Worm (Caenorhabditis elegans) whole organism, young adult: ENCODE measurements around the gene K06H6.2.

Source experiments
- B0261.1 ChIP-seq: sonication (generic microtip); optimal IDR thresholded peaks from 2 replicates; lab custom pipeline; 2016; ENCODE audit warnings: mild to moderate bottlenecking, missing genetic modification characterization, moderate library complexity, missing compliant biosample characterization
- B0336.3 ChIP-seq: fragments of 200-800 bp; sonication (Bioruptor generic); IDR thresholded peaks from 2 replicates; pipeline ENCODE4 v1.3.6; 2022; ENCODE audit warnings: missing genetic modification characterization, missing compliant biosample characterization
- C17E4.6 ChIP-seq: fragments of 200-800 bp; sonication (Bioruptor generic); IDR thresholded peaks from 2 replicates; pipeline ENCODE4 v1.3.6; 2022; ENCODE audit warnings: missing genetic modification reagents, missing genetic modification characterization, missing compliant biosample characterization
- D2030.7 ChIP-seq: fragments of 200-800 bp; sonication (Bioruptor generic); IDR thresholded peaks from 2 replicates; pipeline ENCODE4 v1.3.6; 2022; ENCODE audit warnings: missing genetic modification reagents, missing genetic modification characterization, missing compliant biosample characterization
- F33H1.4 ChIP-seq: fragments of 200-800 bp; sonication (Bioruptor generic); IDR thresholded peaks from 2 replicates; pipeline ENCODE4 v1.3.6; 2022; ENCODE audit warnings: missing genetic modification reagents, missing genetic modification characterization, missing compliant biosample characterization
- F55B11.4 ChIP-seq: sonication (generic microtip); optimal IDR thresholded peaks from 2 replicates; lab custom pipeline; 2016; ENCODE audit warnings: missing compliant biosample characterization, missing genetic modification characterization, borderline replicate concordance; ENCODE audit not compliant: insufficient read depth
- F57A8.1 ChIP-seq: fragments of 200-800 bp; sonication (Bioruptor generic); optimal IDR thresholded peaks from 2 replicates; lab custom pipeline; 2018; ENCODE audit warnings: mild to moderate bottlenecking, missing genetic modification characterization, moderate library complexity, missing compliant biosample characterization
- Y56A3A.18 ChIP-seq: fragments of 200-800 bp; sonication (Bioruptor generic); IDR thresholded peaks from 2 replicates; pipeline ENCODE4 v1.3.6; 2022; ENCODE audit warnings: missing genetic modification reagents, missing genetic modification characterization, missing compliant biosample characterization
- Y79H2A.3 ChIP-seq: fragments of 200-800 bp; sonication (Bioruptor generic); conservative IDR thresholded peaks from 2 replicates; pipeline ENCODE4 v1.3.6; 2022; ENCODE audit warnings: missing genetic modification reagents, missing genetic modification characterization, missing compliant biosample characterization
- ZK185.1 ChIP-seq: sonication (generic microtip); optimal IDR thresholded peaks from 2 replicates; lab custom pipeline; 2016; ENCODE audit warnings: mild to moderate bottlenecking, missing genetic modification characterization, missing compliant biosample characterization; ENCODE audit not compliant: poor library complexity, severe bottlenecking
- akir-1 ChIP-seq: fragments of 200-800 bp; sonication (Bioruptor generic); optimal IDR thresholded peaks from 2 replicates; lab custom pipeline; 2018; ENCODE audit warnings: mild to moderate bottlenecking, missing genetic modification characterization, moderate library complexity, missing compliant biosample characterization
- aptf-3 ChIP-seq: fragments of 200-800 bp; sonication (Bioruptor generic); IDR thresholded peaks from 2 replicates; pipeline ENCODE4 v1.3.6; 2022; ENCODE audit warnings: missing genetic modification characterization, missing compliant biosample characterization
- atf-7 ChIP-seq: sonication (generic microtip); optimal IDR thresholded peaks from 2 replicates; lab custom pipeline; 2017; ENCODE audit warnings: mild to moderate bottlenecking, missing genetic modification characterization, missing compliant biosample characterization
- athp-1 ChIP-seq: sonication (generic microtip); optimal IDR thresholded peaks from 2 replicates; lab custom pipeline; 2017; ENCODE audit warnings: mild to moderate bottlenecking, missing genetic modification characterization, missing compliant biosample characterization
- attf-5 ChIP-seq: fragments of 200-800 bp; sonication (Bioruptor generic); optimal IDR thresholded peaks from 2 replicates; lab custom pipeline; 2018; ENCODE audit warnings: mild to moderate bottlenecking, missing genetic modification characterization, missing compliant biosample characterization
- attf-6 ChIP-seq: fragments of 200-800 bp; sonication (Bioruptor generic); IDR thresholded peaks from 2 replicates; pipeline ENCODE4 v1.3.6; 2022; ENCODE audit warnings: missing genetic modification reagents, missing genetic modification characterization, missing compliant biosample characterization
- ccch-3 ChIP-seq: fragments of 200-800 bp; sonication (Bioruptor generic); optimal IDR thresholded peaks from 2 replicates; lab custom pipeline; 2018; ENCODE audit warnings: mild to moderate bottlenecking, missing genetic modification characterization, missing compliant biosample characterization
- ceh-100 ChIP-seq: fragments of 200-800 bp; sonication (Bioruptor generic); IDR thresholded peaks from 2 replicates; pipeline ENCODE4 v1.3.6; 2022; ENCODE audit warnings: missing genetic modification reagents, missing genetic modification characterization, missing compliant biosample characterization
- ceh-40 ChIP-seq: fragments of 200-800 bp; sonication (Bioruptor generic); IDR thresholded peaks from 2 replicates; pipeline ENCODE4 v1.3.6; 2022; ENCODE audit warnings: missing genetic modification characterization, missing compliant biosample characterization
- egl-18 ChIP-seq: fragments of 200-800 bp; sonication (Bioruptor generic); IDR thresholded peaks from 2 replicates; pipeline ENCODE4 v1.3.6; 2022; ENCODE audit warnings: missing genetic modification reagents, missing genetic modification characterization, missing compliant biosample characterization
- egrh-3 ChIP-seq: fragments of 200-800 bp; sonication (Bioruptor generic); IDR thresholded peaks from 2 replicates; pipeline ENCODE4 v1.3.6; 2022; ENCODE audit warnings: missing genetic modification reagents, missing genetic modification characterization, missing compliant biosample characterization
- ekl-4 ChIP-seq: fragments of 200-800 bp; sonication (Bioruptor generic); IDR thresholded peaks from 2 replicates; pipeline ENCODE4 v1.3.6; 2022; ENCODE audit warnings: missing genetic modification reagents, missing genetic modification characterization, missing compliant biosample characterization
- hlh-12 ChIP-seq: sonication (generic microtip); optimal IDR thresholded peaks from 2 replicates; lab custom pipeline; 2016; ENCODE audit warnings: missing genetic modification characterization, missing compliant biosample characterization
- hlh-26 ChIP-seq: fragments of 200-800 bp; sonication (Bioruptor generic); conservative IDR thresholded peaks from 2 replicates; pipeline ENCODE4 v1.3.6; 2022; ENCODE audit warnings: missing genetic modification reagents, missing genetic modification characterization, missing compliant biosample characterization
- lag-1 ChIP-seq: fragments of 200-800 bp; sonication (Bioruptor generic); IDR thresholded peaks from 2 replicates; pipeline ENCODE4 v1.3.6; 2022; ENCODE audit warnings: missing genetic modification reagents, missing genetic modification characterization, missing compliant biosample characterization
- let-526 ChIP-seq: fragments of 200-800 bp; sonication (Bioruptor generic); IDR thresholded peaks from 2 replicates; pipeline ENCODE4 v1.3.6; 2022; ENCODE audit warnings: missing genetic modification reagents, missing genetic modification characterization, missing compliant biosample characterization
- madf-8 ChIP-seq: fragments of 200-800 bp; sonication (Bioruptor generic); conservative IDR thresholded peaks from 2 replicates; pipeline ENCODE4 v1.3.6; 2022; ENCODE audit warnings: missing genetic modification reagents, missing genetic modification characterization, missing compliant biosample characterization
- nfya-2 ChIP-seq: fragments of 200-800 bp; sonication (Bioruptor generic); IDR thresholded peaks from 2 replicates; pipeline ENCODE4 v1.3.6; 2022; ENCODE audit warnings: missing genetic modification reagents, missing genetic modification characterization, missing compliant biosample characterization
- nhr-120 ChIP-seq: fragments of 200-800 bp; sonication (Bioruptor generic); IDR thresholded peaks from 2 replicates; pipeline ENCODE4 v1.3.6; 2022; ENCODE audit warnings: missing genetic modification characterization, missing compliant biosample characterization
- nhr-27 ChIP-seq: fragments of 200-800 bp; sonication (Bioruptor generic); optimal IDR thresholded peaks from 2 replicates; lab custom pipeline; 2018; ENCODE audit warnings: mild to moderate bottlenecking, missing genetic modification characterization, moderate library complexity, missing compliant biosample characterization
- nhr-90 ChIP-seq: sonication (generic microtip); optimal IDR thresholded peaks from 2 replicates; lab custom pipeline; 2016; ENCODE audit warnings: missing genotype, mild to moderate bottlenecking, missing genetic modification characterization, missing compliant biosample characterization
- repo-1 ChIP-seq: sonication (generic microtip); optimal IDR thresholded peaks from 2 replicates; lab custom pipeline; 2017; ENCODE audit warnings: mild to moderate bottlenecking, missing genetic modification characterization, missing compliant biosample characterization
- snpc-4 ChIP-seq, 5 experiments: fragments of 150-350 bp in 1 of 5; sonication (generic microtip) in 4 of 5; optimal IDR thresholded peaks; 2 replicates each; lab custom pipeline; 2014 to 2018; ENCODE audit warnings: missing genetic modification characterization in 5 of 5, missing biosample characterization in 3 of 5, antibody characterized with exemption in 2 of 5, mild to moderate bottlenecking in 2 of 5, missing compliant biosample characterization in 2 of 5, missing genotype in 2 of 5, moderate library complexity in 2 of 5, missing genetic modification reagents in 1 of 5
- somi-1 ChIP-seq: fragments of 200-800 bp; sonication (Bioruptor generic); optimal IDR thresholded peaks from 2 replicates; lab custom pipeline; 2018; ENCODE audit warnings: mild to moderate bottlenecking, missing genetic modification characterization, missing compliant biosample characterization
- unc-130 ChIP-seq: sonication (generic microtip); optimal IDR thresholded peaks from 2 replicates; lab custom pipeline; 2016; ENCODE audit warnings: missing genetic modification reagents, missing genetic modification characterization, missing compliant biosample characterization
- ztf-26 ChIP-seq: sonication (generic microtip); optimal IDR thresholded peaks from 2 replicates; lab custom pipeline; 2017; ENCODE audit warnings: missing genetic modification characterization, missing compliant biosample characterization
- ztf-6 ChIP-seq: fragments of 200-800 bp; sonication (Bioruptor generic); IDR thresholded peaks from 2 replicates; pipeline ENCODE4 v1.3.6; 2022; ENCODE audit warnings: missing genetic modification reagents, missing genetic modification characterization, missing compliant biosample characterization

Gene K06H6.2

ce11 chrV:547980-548379 is 37.6 kb upstream of the K06H6.2 start, which contains the start of gene C14C6.6:
Gene C14C6.6, minus strand, starts transcription at chrV:548080.
- TF ChIP-seq egl-18 (GFP tag; lab: Robert Waterston, UW) (no peak), repo-1 (tag; lab: Kevin White, UChicago) (no peak), ccch-3 (no peak), ZK185.1 (tag; lab: Kevin White, UChicago) (no peak), nhr-27 (tag; lab: Kevin White, UChicago) (no peak), aptf-3 (GFP tag; lab: Robert Waterston, UW) (no peak), somi-1 (no peak), lag-1 (GFP tag; lab: Robert Waterston, UW) (no peak), nhr-90 (tag; lab: Kevin White, UChicago) (no peak), akir-1 (GFP tag; lab: Kevin White, UChicago) (no peak), F57A8.1 (no peak), B0336.3 (GFP tag; lab: Robert Waterston, UW) (no peak), D2030.7 (no peak)

- TF ChIP-seq nfya-2 (GFP tag; lab: Robert Waterston, UW) (no peak), ceh-40 (no peak), ztf-26 (no peak), snpc-4 (GFP tag; optimal IDR thresholded peaks at IDR 0.05; lab: Kevin White, UChicago) (no peak), snpc-4 (tag; optimal IDR thresholded peaks at IDR 0.05; lab: Kevin White, UChicago) (no peak), F33H1.4 (GFP tag; lab: Robert Waterston, UW) (no peak), hlh-12 (tag; lab: Kevin White, UChicago) (no peak), attf-5 (GFP tag; lab: Kevin White, UChicago) (no peak), C17E4.6 (GFP tag; lab: Robert Waterston, UW) (no peak), Y79H2A.3 (GFP tag; lab: Robert Waterston, UW) (no peak), attf-6 (GFP tag; lab: Robert Waterston, UW) (no peak), F55B11.4 (no peak), egrh-3 (GFP tag; lab: Robert Waterston, UW) (no peak), let-526 (GFP tag; lab: Robert Waterston, UW) (no peak), madf-8 (GFP tag; lab: Robert Waterston, UW) (no peak), hlh-26 (GFP tag; lab: Robert Waterston, UW) (no peak)
Measured at ce11 chrV:552406-552805, 33.2 kb upstream of the K06H6.2 start.

ce11 chrV:553067-553466 is 32.5 kb upstream of the K06H6.2 start, which contains the start of gene C14C6.8:
Gene C14C6.8, minus strand, starts transcription at chrV:553167.
- no peak for TF ChIP-seq unc-130
- no peak for TF ChIP-seq egl-18 (GFP tag; lab: Robert Waterston, UW)
- TF ChIP-seq nhr-120: no peak
- TF ChIP-seq nhr-27 (tag; lab: Kevin White, UChicago): no peak
- TF ChIP-seq B0261.1: no peak
- no peak for TF ChIP-seq D2030.7
- no peak for TF ChIP-seq ceh-40
- TF ChIP-seq ztf-6: no peak
- TF ChIP-seq athp-1 (tag; lab: Kevin White, UChicago): no peak
- no peak for TF ChIP-seq ceh-100
- TF ChIP-seq Y56A3A.18 (GFP tag; lab: Robert Waterston, UW): no peak
- no peak for TF ChIP-seq atf-7 (tag; lab: Kevin White, UChicago)
- no peak for TF ChIP-seq ekl-4
